Fruit fly (Drosophila melanogaster): ENCODE measurements around the gene CG34025.

The CG34025 gene

dm6 chr3L:2980856-2981255 is 20.0 kb upstream of the CG34025 start, which contains the start of gene CPT2:
Gene CPT2 (plus strand): TSS chr3L:2981022.
- TF ChIP-seq lola (GFP tag; optimal IDR thresholded peaks at IDR 0.05) (no peak), Mio (GFP tag; optimal IDR thresholded peaks at IDR 0.05) (no peak), Rel (GFP tag; optimal IDR thresholded peaks at IDR 0.05) (no peak), Rel (tag; optimal IDR thresholded peaks at IDR 0.05) (no peak), HLH106 (tag; optimal IDR thresholded peaks at IDR 0.05) (no peak), sage (GFP tag; optimal IDR thresholded peaks at IDR 0.05) (no peak), dmrt93B (GFP tag; optimal IDR thresholded peaks at IDR 0.05) (no peak), pan (optimal IDR thresholded peaks at IDR 0.05) (no peak), woc (GFP tag; optimal IDR thresholded peaks at IDR 0.05) (no peak), tai (GFP tag; optimal IDR thresholded peaks at IDR 0.05) (no peak), CrebA (GFP tag; optimal IDR thresholded peaks at IDR 0.05; ENCODE audit: borderline replicate concordance) (peak; percentile 38), brk (GFP tag; optimal IDR thresholded peaks at IDR 0.05) (no peak), Abd-B (GFP tag; optimal IDR thresholded peaks at IDR 0.05) (no peak), jim (GFP tag; optimal IDR thresholded peaks at IDR 0.05) (no peak), Jra (GFP tag; optimal IDR thresholded peaks at IDR 0.05) (no peak), Myc (optimal IDR thresholded peaks at IDR 0.05) (peak; percentile 30), Hr78 (GFP tag; optimal IDR thresholded peaks at IDR 0.05) (no peak), Hnf4 (GFP tag; optimal IDR thresholded peaks at IDR 0.05) (peak; percentile 40), Vsx2 (GFP tag; optimal IDR thresholded peaks at IDR 0.05; ENCODE audit: partially characterized antibody) (no peak), CG32264 (GFP tag; optimal IDR thresholded peaks at IDR 0.05) (no peak), sv (GFP tag; optimal IDR thresholded peaks at IDR 0.05) (no peak), Dif (GFP tag; optimal IDR thresholded peaks at IDR 0.05; ENCODE audit: partially characterized antibody) (no peak), OdsH (GFP tag; optimal IDR thresholded peaks at IDR 0.05) (no peak), rgr (GFP tag; optimal IDR thresholded peaks at IDR 0.05) (peak; percentile 8), CG9705 (GFP tag; optimal IDR thresholded peaks at IDR 0.05) (no peak), h (GFP tag; optimal IDR thresholded peaks at IDR 0.05) (no peak), N (GFP tag; optimal IDR thresholded peaks at IDR 0.05) (no peak), psq (GFP tag; optimal IDR thresholded peaks at IDR 0.05) (no peak), ey (GFP tag; optimal IDR thresholded peaks at IDR 0.05) (no peak), Hr83 (GFP tag; optimal IDR thresholded peaks at IDR 0.05; ENCODE audit: poor library complexity, severe bottlenecking) (no peak), usp (GFP tag; optimal IDR thresholded peaks at IDR 0.05) (no peak), fru (GFP tag; optimal IDR thresholded peaks at IDR 0.05) (no peak)

- no peak for TF ChIP-seq ey (GFP tag; optimal IDR thresholded peaks at IDR 0.05)
- TF ChIP-seq CG32264 (GFP tag; optimal IDR thresholded peaks at IDR 0.05): no peak
- no peak for TF ChIP-seq fru (GFP tag; optimal IDR thresholded peaks at IDR 0.05)
- no peak for TF ChIP-seq N (GFP tag; optimal IDR thresholded peaks at IDR 0.05)
These were observed 9.3 kb downstream of the CG34025 start, which contains the start of gene CG32846 for dm6 chr3L:2951518-2951917. Gene CG32846 (minus strand): TSS chr3L:2951618.

DNA sequence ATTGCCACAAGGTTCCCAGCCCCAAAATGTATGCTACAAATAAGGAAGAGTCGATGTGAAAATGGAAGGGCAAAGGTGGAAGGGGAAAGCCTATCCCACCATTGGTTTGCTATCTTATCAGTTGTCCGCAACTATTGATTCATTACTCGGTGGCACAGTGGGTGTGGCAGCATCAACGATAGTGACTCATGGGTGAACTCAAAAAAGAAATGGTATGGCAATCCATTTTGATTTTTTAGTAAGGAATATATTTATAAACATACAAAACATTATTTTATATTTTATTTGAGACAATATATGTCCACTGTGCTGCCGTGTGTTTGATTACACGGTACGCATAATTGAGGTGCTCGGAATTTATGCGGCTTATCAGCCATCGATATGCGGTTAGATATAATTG is 37.8 kb downstream of the CG34025 start:
- TF ChIP-seq Hnf4 (GFP tag; optimal IDR thresholded peaks at IDR 0.05) (no peak), pan (optimal IDR thresholded peaks at IDR 0.05) (no peak), jim (GFP tag; optimal IDR thresholded peaks at IDR 0.05) (no peak), psq (GFP tag; optimal IDR thresholded peaks at IDR 0.05) (no peak), Abd-B (GFP tag; optimal IDR thresholded peaks at IDR 0.05) (no peak), rgr (GFP tag; optimal IDR thresholded peaks at IDR 0.05) (no peak), Mio (GFP tag; optimal IDR thresholded peaks at IDR 0.05) (no peak), lola (GFP tag; optimal IDR thresholded peaks at IDR 0.05) (no peak), OdsH (GFP tag; optimal IDR thresholded peaks at IDR 0.05) (no peak), sv (GFP tag; optimal IDR thresholded peaks at IDR 0.05) (no peak), Dfd (GFP tag; optimal IDR thresholded peaks at IDR 0.05) (no peak), sage (GFP tag; optimal IDR thresholded peaks at IDR 0.05) (no peak), tai (GFP tag; optimal IDR thresholded peaks at IDR 0.05) (no peak), Dif (GFP tag; optimal IDR thresholded peaks at IDR 0.05; ENCODE audit: partially characterized antibody) (no peak), ey (GFP tag; optimal IDR thresholded peaks at IDR 0.05) (no peak), CG32264 (GFP tag; optimal IDR thresholded peaks at IDR 0.05) (no peak), brk (GFP tag; optimal IDR thresholded peaks at IDR 0.05) (no peak)

- TF ChIP-seq br (GFP tag; optimal IDR thresholded peaks at IDR 0.05) (no peak), HLH106 (tag; optimal IDR thresholded peaks at IDR 0.05) (no peak), Mio (GFP tag; optimal IDR thresholded peaks at IDR 0.05) (no peak), h (GFP tag; optimal IDR thresholded peaks at IDR 0.05) (no peak), brk (GFP tag; optimal IDR thresholded peaks at IDR 0.05) (no peak), foxo (GFP tag; optimal IDR thresholded peaks at IDR 0.05) (no peak), CG9705 (GFP tag; optimal IDR thresholded peaks at IDR 0.05) (no peak), Myc (optimal IDR thresholded peaks at IDR 0.05) (no peak)
These were observed 42.2 kb downstream of the CG34025 start for dm6 chr3L:2918628-2919027.
